Fruit fly (Drosophila melanogaster): Measurements from ENCODE around the gene Cyp4e3.

Cyp4e3 gene

dm6 chr2L:9711107-9711585, 38.7 kb downstream of the Cyp4e3 start, which contains the start of gene CG4364 (continued):
- TF ChIP-seq Med (GFP tag) = peak; percentile 63
- TF ChIP-seq Pdp1 (GFP tag; optimal IDR thresholded peaks at IDR 0.05) = peak in 1 of 2 experiments; percentile 70
- TF ChIP-seq eve (GFP tag; optimal IDR thresholded peaks at IDR 0.05) = no peak
- TF ChIP-seq CG11398 (GFP tag; optimal IDR thresholded peaks at IDR 0.05) = no peak
- no peak for TF ChIP-seq ewg (GFP tag; optimal IDR thresholded peaks at IDR 0.05)
- TF ChIP-seq twi (tag; optimal IDR thresholded peaks at IDR 0.05) = no peak
- TF ChIP-seq Hey (tag; optimal IDR thresholded peaks at IDR 0.05) = no peak
- no peak for TF ChIP-seq onecut (GFP tag; IDR thresholded peaks at IDR 0.05)
- TF ChIP-seq sima (GFP tag; optimal IDR thresholded peaks at IDR 0.05) = no peak
- no peak for TF ChIP-seq Sox102F (GFP tag; optimal IDR thresholded peaks at IDR 0.05)
- TF ChIP-seq D (optimal IDR thresholded peaks at IDR 0.05) = no peak
- TF ChIP-seq D (GFP tag; optimal IDR thresholded peaks at IDR 0.05) = no peak
- peak; percentile 69 for TF ChIP-seq CG10267 (tag; optimal IDR thresholded peaks at IDR 0.05)
- TF ChIP-seq Atf6 (GFP tag; IDR thresholded peaks at IDR 0.05) = no peak
- TF ChIP-seq H2.0 (GFP tag; IDR thresholded peaks at IDR 0.05) = no peak
- no peak for TF ChIP-seq fd64A (GFP tag; optimal IDR thresholded peaks at IDR 0.05)
- peak; percentile 73 for TF ChIP-seq CG42726 (GFP tag; IDR thresholded peaks at IDR 0.05; ENCODE audit: partially characterized antibody)
- TF ChIP-seq ham (GFP tag; IDR thresholded peaks at IDR 0.05) = no peak
- TF ChIP-seq Antp (GFP tag; optimal IDR thresholded peaks at IDR 0.05) = no peak
- no peak for TF ChIP-seq CG8478 (optimal IDR thresholded peaks at IDR 0.05)
- no peak for TF ChIP-seq Optix (GFP tag; IDR thresholded peaks at IDR 0.05)
- no peak for TF ChIP-seq nerfin-1 (tag; optimal IDR thresholded peaks at IDR 0.05)
- TF ChIP-seq CG9609 (GFP tag; optimal IDR thresholded peaks at IDR 0.05) = no peak
- TF ChIP-seq odd (GFP tag; optimal IDR thresholded peaks at IDR 0.05) = no peak
- peak; percentile 60 for TF ChIP-seq pita (GFP tag; optimal IDR thresholded peaks at IDR 0.05)
- TF ChIP-seq Trl (optimal IDR thresholded peaks at IDR 0.05) = no peak
- peak; percentile 9 for TF ChIP-seq Trl (GFP tag; optimal IDR thresholded peaks at IDR 0.05)
- TF ChIP-seq CG3838 (GFP tag; optimal IDR thresholded peaks at IDR 0.05) = no peak
- no peak for TF ChIP-seq CG7987 (GFP tag; optimal IDR thresholded peaks at IDR 0.05)
- no peak for TF ChIP-seq CG6813 (GFP tag; optimal IDR thresholded peaks at IDR 0.05)
- TF ChIP-seq kah (GFP tag; optimal IDR thresholded peaks at IDR 0.05) = no peak
- no peak for TF ChIP-seq CG10979 (tag; optimal IDR thresholded peaks at IDR 0.05)
- no peak for TF ChIP-seq CG12219 (GFP tag; optimal IDR thresholded peaks at IDR 0.05)
- TF ChIP-seq CG11085 (GFP tag; IDR thresholded peaks at IDR 0.05) = no peak
- TF ChIP-seq CG4328 (GFP tag; optimal IDR thresholded peaks at IDR 0.05) = no peak
- no peak for TF ChIP-seq CG8765 (GFP tag; IDR thresholded peaks at IDR 0.05)
- TF ChIP-seq Bgb (GFP tag; IDR thresholded peaks at IDR 0.05; ENCODE audit: partially characterized antibody) = peak; percentile 77
- TF ChIP-seq Lim3 (GFP tag; IDR thresholded peaks at IDR 0.05) = no peak
- TF ChIP-seq sob (GFP tag; IDR thresholded peaks at IDR 0.05) = peak; percentile 36; the same call in 1 of the 2 replicates
- TF ChIP-seq CG31224 (GFP tag; IDR thresholded peaks at IDR 0.05) = no peak
- TF ChIP-seq D19B (GFP tag; optimal IDR thresholded peaks at IDR 0.05) = no peak
- no peak for TF ChIP-seq gcm (GFP tag; optimal IDR thresholded peaks at IDR 0.05)
- no peak for TF ChIP-seq CG15073 (GFP tag; optimal IDR thresholded peaks at IDR 0.05)
- no peak for TF ChIP-seq lmd (GFP tag; IDR thresholded peaks at IDR 0.05)
- TF ChIP-seq CG32772 (GFP tag; IDR thresholded peaks at IDR 0.05) = no peak
- TF ChIP-seq CG5953 (GFP tag; IDR thresholded peaks at IDR 0.05) = no peak
- TF ChIP-seq grau (tag; optimal IDR thresholded peaks at IDR 0.05) = no peak
- TF ChIP-seq Doc3 (GFP tag; IDR thresholded peaks at IDR 0.05; ENCODE audit: partially characterized antibody) = peak; percentile 54; the same call in 2 of the 3 replicates
- no peak for TF ChIP-seq eyg (GFP tag; optimal IDR thresholded peaks at IDR 0.05)
- no peak for TF ChIP-seq Tbp (GFP tag; optimal IDR thresholded peaks at IDR 0.05)
- no peak for TF ChIP-seq ERR (GFP tag; optimal IDR thresholded peaks at IDR 0.05)
- no peak for TF ChIP-seq E2f1 (GFP tag; IDR thresholded peaks at IDR 0.05)
- TF ChIP-seq CG11723 (GFP tag; optimal IDR thresholded peaks at IDR 0.05) = no peak

All from whole organism, embryonic.